Worm (Caenorhabditis elegans) whole organism, midembryonic: Measurements from ENCODE around the gene gtap-2.
A peak's percentile ranks its signal among the peaks of the same experiment; 100 is the strongest.

Experiments used
- T22C8.4 ChIP-seq: fragments of 200-800 bp; sonication (Bioruptor generic); IDR thresholded peaks from 2 replicates; pipeline ENCODE4 v1.3.6; 2022; ENCODE audit warnings: missing genetic modification characterization, missing compliant biosample characterization
- cog-1 ChIP-seq: sonication (generic microtip); optimal IDR thresholded peaks from 2 replicates; lab custom pipeline; 2016; ENCODE audit warnings: missing genetic modification characterization, missing compliant biosample characterization
- flt-1 ChIP-seq: fragments of 200-800 bp; sonication (Bioruptor generic); IDR thresholded peaks from 2 replicates; pipeline ENCODE4 v1.3.6; 2022; ENCODE audit warnings: missing genetic modification characterization, missing compliant biosample characterization
- klf-2 ChIP-seq: fragments of 200-800 bp; sonication (Bioruptor generic); conservative IDR thresholded peaks from 2 replicates; pipeline ENCODE4 v1.3.6; 2022; ENCODE audit warnings: missing genetic modification reagents, missing genetic modification characterization, missing compliant biosample characterization
- med-1 ChIP-seq: sonication (generic microtip); optimal IDR thresholded peaks from 2 replicates; lab custom pipeline; 2017; ENCODE audit warnings: missing genetic modification characterization, mild to moderate bottlenecking, missing compliant biosample characterization, antibody characterized with exemption, missing genetic modification reagents; ENCODE audit not compliant: insufficient read depth
- ref-1 ChIP-seq: fragments of 200-800 bp; sonication (Bioruptor generic); conservative IDR thresholded peaks from 2 replicates; pipeline ENCODE4 v1.3.6; 2022; ENCODE audit warnings: missing genetic modification reagents, missing genetic modification characterization, missing compliant biosample characterization
- tab-1 ChIP-seq: fragments of 200-800 bp; sonication (Bioruptor generic); IDR thresholded peaks from 2 replicates; pipeline ENCODE4 v1.3.6; 2022; ENCODE audit warnings: missing genetic modification characterization, missing compliant biosample characterization
- ztf-23 ChIP-seq: fragments of 200-800 bp; sonication (Bioruptor generic); IDR thresholded peaks from 2 replicates; pipeline ENCODE4 v1.3.6; 2022; ENCODE audit warnings: missing genetic modification reagents, missing genetic modification characterization, missing compliant biosample characterization
- ztf-29 ChIP-seq: fragments of 200-800 bp; sonication (Bioruptor generic); IDR thresholded peaks from 2 replicates; pipeline ENCODE4 v1.3.6; 2022; ENCODE audit warnings: missing genetic modification reagents, missing genetic modification characterization, missing compliant biosample characterization

gtap-2 gene

DNA sequence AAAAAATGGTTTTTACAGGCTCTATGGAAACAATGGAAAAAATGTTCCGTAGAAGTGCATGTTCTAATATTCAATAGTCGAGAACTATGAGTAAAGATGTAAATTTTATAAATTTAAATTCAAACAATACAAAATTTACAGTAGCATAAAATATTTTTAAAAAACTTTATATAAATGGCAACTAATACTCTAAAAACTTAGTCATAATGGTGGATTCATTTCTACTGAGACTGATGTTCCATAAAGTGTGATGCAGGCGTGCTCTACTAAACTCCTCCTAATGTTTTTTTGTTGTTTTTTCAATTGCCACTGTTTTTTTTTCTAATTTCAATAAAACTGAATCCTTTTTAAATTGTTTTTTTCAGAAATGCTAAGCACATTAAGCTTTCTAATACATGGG, at the start of gene gtap-2:
Gene gtap-2, plus strand, starts transcription at position 366 of the 400 bp plus-strand sequence.
- no peak for TF ChIP-seq klf-2
- TF ChIP-seq ztf-23 (GFP tag; lab: Robert Waterston, UW): no peak
- no peak for TF ChIP-seq ztf-29 (GFP tag; lab: Robert Waterston, UW)
- no peak for TF ChIP-seq tab-1 (GFP tag; lab: Robert Waterston, UW)
- TF ChIP-seq flt-1 (GFP tag; lab: Robert Waterston, UW): no peak
- TF ChIP-seq ref-1: no peak
- no peak for TF ChIP-seq med-1
- no peak for TF ChIP-seq cog-1 (tag; lab: Kevin White, UChicago)
- TF ChIP-seq T22C8.4 (GFP tag; lab: Robert Waterston, UW): no peak

DNA sequence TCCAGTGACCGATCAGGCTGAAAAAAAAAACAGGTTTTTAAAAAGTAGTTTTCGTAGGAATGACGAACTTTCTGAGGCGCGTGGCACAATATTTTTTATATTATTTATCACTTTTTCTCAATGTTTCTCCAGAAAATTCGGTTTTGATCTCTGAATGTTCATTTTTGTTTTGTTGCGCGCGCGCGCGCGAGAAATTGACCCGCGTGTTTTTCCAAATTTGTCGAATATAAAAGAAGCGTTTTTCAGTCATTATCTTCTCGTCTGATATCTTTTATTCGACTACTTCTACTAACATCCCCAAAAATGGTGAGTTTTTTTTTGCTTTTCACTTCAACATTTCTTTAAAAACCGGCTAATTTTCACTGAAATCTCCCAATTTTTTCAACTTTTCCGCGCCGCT, 49.5 kb upstream of the gtap-2 start, which contains the start of gene rmd-1:
Gene rmd-1, plus strand, starts transcription at position 247 of the 400 bp plus-strand sequence.
- TF ChIP-seq cog-1 (tag; lab: Kevin White, UChicago) (no peak), flt-1 (GFP tag; lab: Robert Waterston, UW) (no peak), klf-2 (no peak), ztf-29 (GFP tag; lab: Robert Waterston, UW) (no peak), med-1 (no peak), ztf-23 (GFP tag; lab: Robert Waterston, UW) (no peak)

DNA sequence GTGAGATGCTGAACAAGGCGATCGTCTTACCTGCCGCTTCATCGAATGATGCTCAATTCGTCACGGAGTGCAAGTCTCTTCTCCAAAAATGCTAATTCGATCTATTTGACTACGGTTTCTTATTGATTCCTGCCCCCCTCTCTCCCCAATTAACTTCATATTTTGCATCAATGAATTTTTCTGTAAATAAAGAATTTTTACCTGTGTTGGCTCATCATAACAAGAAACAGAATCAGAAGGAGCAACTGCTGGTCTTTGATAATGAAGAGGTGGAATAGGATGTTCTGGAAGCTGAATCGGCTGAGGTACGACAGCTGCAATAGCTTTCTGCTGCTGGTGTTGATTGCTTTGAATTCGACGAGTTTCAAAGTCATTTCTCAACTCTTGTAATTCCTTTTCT, 48.2 kb upstream of the gtap-2 start:
- TF ChIP-seq cog-1 (tag; lab: Kevin White, UChicago) (no peak), klf-2 (no peak)

DNA sequence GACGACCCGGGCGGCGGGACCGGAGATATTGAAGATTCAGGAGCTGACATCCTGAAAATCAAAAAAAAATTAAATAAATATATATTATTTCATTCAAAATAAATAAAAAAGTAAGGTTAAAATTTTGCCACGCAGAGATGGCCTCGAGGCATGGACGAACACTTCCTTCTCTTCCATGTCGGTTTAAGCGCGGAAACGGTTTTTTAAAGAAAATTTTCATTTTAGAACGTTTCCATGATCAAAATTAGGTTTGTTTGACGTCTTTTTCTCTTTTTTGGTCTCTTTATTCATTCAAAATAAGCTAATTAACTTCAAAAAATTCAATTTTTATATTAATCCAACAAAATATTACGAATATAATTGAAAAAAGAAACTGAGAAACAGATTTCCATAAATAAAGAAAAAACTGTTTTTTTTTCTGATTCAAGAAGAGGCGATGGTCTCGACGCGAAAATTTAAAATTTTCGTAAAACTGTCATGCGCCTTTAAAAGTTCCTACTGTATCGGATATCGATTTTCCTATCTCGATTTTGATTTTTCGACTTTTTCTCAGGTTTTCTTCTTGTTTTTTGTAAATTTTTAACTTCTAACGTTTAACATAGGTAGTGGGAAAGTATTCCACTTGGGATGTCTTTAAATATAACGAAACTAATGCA, 46.1 kb upstream of the gtap-2 start, which contains the start of gene gcc-2:
Gene gcc-2, minus strand, starts transcription at position 51 of the 656 bp plus-strand sequence.
- TF ChIP-seq ztf-23 (GFP tag; lab: Robert Waterston, UW) (no peak), med-1 (no peak), ztf-29 (GFP tag; lab: Robert Waterston, UW) (no peak), T22C8.4 (GFP tag; lab: Robert Waterston, UW) (no peak), flt-1 (GFP tag; lab: Robert Waterston, UW) (no peak), klf-2 (no peak), tab-1 (GFP tag; lab: Robert Waterston, UW) (no peak), ref-1 (no peak), cog-1 (tag; lab: Kevin White, UChicago) (no peak)

DNA sequence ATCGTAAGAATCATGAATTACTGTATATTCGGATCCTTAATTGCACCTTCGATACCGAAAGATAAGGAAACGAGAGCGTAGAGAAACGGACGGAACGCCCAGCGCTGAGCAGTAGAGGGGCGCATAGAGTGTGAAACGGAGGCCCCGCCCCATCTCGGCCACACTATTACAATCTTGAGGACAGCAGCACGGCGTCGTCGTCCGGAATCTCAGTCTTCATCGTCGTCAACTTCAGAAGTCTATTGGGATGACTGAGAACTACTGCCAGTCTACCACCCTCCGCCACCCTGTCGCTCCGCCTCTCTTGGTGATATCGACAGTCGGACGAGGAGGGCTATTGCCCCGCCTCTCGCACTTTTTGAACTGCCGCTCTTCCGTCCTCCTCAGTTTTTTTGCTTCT, 43.6 kb upstream of the gtap-2 start:
- TF ChIP-seq ztf-29 (GFP tag; lab: Robert Waterston, UW) (no peak), cog-1 (tag; lab: Kevin White, UChicago) (no peak), tab-1 (GFP tag; lab: Robert Waterston, UW) (0 out of 2 replicates have a peak, but pooled peaks have one; percentile 59), flt-1 (GFP tag; lab: Robert Waterston, UW) (no peak; the same call in 1 of the 2 replicates)

DNA sequence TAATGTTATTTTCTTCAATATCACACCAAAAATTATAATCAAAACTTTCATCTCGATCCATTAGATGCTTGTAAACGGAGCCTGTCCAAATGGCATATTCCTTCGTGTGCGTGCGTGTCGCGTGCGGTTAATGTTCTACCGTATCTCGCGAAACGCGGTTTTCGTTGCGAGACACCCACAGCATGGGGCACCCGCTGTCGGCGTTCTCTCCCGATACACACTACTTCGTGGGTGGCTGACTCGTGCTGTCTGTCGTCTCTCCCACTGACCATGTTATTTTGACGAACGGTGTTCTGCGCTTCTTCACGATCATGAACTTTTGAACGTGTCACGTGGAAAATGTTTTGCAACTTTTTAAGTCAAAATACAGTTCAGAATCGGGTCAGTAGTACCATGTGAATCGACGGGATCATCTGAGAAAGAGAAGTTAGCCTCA, 42.9 kb upstream of the gtap-2 start:
- TF ChIP-seq ztf-23 (GFP tag; lab: Robert Waterston, UW): peak; percentile 83
- peak; percentile 96 for TF ChIP-seq flt-1 (GFP tag; lab: Robert Waterston, UW)
- peak; percentile 28 for TF ChIP-seq T22C8.4 (GFP tag; lab: Robert Waterston, UW)
- peak; percentile 64 for TF ChIP-seq ztf-29 (GFP tag; lab: Robert Waterston, UW)
- TF ChIP-seq klf-2: peak; percentile 56; the same call in 1 of the 2 replicates
- TF ChIP-seq tab-1 (GFP tag; lab: Robert Waterston, UW): peak; percentile 77
- peak; percentile 97 for TF ChIP-seq cog-1 (tag; lab: Kevin White, UChicago)
- TF ChIP-seq ref-1: peak; percentile 60; the same call in 1 of the 2 replicates
- no peak for TF ChIP-seq med-1

DNA sequence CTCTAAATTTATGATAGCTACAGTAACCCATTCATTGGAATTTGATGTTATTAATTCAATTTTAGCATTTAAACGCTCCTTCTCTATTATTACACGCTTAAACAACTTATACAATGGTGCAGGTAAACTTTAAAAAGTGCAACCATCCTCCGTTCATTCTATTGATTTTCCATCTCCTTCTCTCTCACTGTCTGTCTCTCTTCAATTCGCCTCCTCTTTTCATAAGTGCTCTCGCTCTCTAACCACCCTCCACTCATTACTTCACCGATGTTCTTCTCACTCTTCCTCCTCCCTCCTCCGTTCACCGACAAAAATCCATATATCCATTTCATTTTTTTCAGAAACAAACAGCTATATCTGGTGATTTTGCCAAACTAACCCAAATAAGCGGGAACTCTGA, 42.2 kb upstream of the gtap-2 start, which contains the start of gene cbp-1:
Gene cbp-1, plus strand, starts transcription at position 335 of the 400 bp plus-strand sequence.
- TF ChIP-seq med-1 (no peak), T22C8.4 (GFP tag; lab: Robert Waterston, UW) (peak; percentile 88), cog-1 (tag; lab: Kevin White, UChicago) (no peak), ztf-23 (GFP tag; lab: Robert Waterston, UW) (peak; percentile 16; the same call in 1 of the 2 replicates)

DNA sequence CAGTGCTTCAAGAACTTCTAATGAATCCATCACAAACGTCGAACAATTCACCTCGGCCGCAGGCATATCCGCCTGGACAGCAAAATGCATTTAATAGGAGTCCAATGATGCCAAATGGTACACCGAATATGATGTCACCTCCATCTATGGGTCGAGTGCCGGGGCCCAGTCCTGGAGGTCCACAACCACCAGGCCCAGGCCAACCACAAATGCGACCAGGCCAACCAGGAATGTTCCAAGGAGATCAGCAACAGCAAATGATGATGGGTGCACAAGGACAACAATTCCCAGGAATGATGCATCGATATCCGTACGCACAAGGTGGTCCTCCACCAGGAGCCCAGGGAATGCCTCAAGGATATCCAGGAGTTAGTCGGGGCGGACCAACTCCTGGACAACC, 41.2 kb upstream of the gtap-2 start:
- TF ChIP-seq cog-1 (tag; lab: Kevin White, UChicago): no peak
- TF ChIP-seq ref-1: no peak
- no peak for TF ChIP-seq T22C8.4 (GFP tag; lab: Robert Waterston, UW)
- 0 out of 2 replicates have a peak, but pooled peaks have one; percentile 59 for TF ChIP-seq flt-1 (GFP tag; lab: Robert Waterston, UW)
- no peak for TF ChIP-seq med-1
- no peak for TF ChIP-seq ztf-23 (GFP tag; lab: Robert Waterston, UW)
- no peak for TF ChIP-seq tab-1 (GFP tag; lab: Robert Waterston, UW)
- no peak for TF ChIP-seq ztf-29 (GFP tag; lab: Robert Waterston, UW)

DNA sequence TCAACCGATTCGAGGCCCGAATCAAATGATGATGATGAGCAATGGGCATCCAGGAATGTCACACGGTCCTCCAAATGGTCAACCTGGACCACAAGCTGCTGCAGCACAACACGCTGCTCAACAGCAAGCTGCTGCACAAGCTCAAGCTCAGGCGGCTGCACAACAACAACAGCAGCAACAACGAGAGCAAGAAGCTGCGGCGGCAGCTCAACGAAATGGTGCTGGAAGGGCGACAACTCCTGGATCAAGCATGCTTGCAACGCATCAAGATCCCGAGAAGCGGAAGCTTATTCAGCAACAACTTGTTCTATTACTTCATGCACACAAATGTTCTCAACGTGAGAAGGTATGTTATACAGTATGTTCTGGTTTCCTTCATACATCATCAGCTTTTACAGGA, 40.3 kb upstream of the gtap-2 start:
- TF ChIP-seq flt-1 (GFP tag; lab: Robert Waterston, UW): 0 out of 2 replicates have a peak, but pooled peaks have one; percentile 50
- no peak for TF ChIP-seq klf-2

DNA sequence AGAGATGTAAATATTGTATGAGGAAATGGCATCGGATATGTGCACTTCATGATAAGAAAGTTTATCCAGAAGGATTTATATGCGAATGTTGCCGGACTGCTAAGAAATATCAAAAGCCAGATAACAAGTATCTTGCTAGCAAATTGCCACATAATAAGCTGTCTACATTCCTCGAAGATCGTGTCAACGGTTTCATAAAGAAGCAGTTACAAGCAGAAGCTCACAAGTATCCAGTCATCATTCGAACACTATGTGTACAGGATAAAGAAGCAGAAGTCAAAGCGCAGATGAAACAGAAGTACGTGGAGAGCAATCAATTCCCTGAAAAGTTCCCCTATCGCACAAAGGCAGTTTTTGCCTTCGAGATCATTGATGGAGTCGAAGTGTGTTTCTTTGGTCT, 37.8 kb upstream of the gtap-2 start:
- TF ChIP-seq klf-2 (no peak), T22C8.4 (GFP tag; lab: Robert Waterston, UW) (no peak), ztf-29 (GFP tag; lab: Robert Waterston, UW) (no peak), med-1 (no peak), flt-1 (GFP tag; lab: Robert Waterston, UW) (no peak), cog-1 (tag; lab: Kevin White, UChicago) (no peak), ztf-23 (GFP tag; lab: Robert Waterston, UW) (no peak), tab-1 (GFP tag; lab: Robert Waterston, UW) (no peak), ref-1 (no peak)
